Fruit fly (Drosophila melanogaster): ENCODE data around the gene CG34057.

Gene CG34057

DNA sequence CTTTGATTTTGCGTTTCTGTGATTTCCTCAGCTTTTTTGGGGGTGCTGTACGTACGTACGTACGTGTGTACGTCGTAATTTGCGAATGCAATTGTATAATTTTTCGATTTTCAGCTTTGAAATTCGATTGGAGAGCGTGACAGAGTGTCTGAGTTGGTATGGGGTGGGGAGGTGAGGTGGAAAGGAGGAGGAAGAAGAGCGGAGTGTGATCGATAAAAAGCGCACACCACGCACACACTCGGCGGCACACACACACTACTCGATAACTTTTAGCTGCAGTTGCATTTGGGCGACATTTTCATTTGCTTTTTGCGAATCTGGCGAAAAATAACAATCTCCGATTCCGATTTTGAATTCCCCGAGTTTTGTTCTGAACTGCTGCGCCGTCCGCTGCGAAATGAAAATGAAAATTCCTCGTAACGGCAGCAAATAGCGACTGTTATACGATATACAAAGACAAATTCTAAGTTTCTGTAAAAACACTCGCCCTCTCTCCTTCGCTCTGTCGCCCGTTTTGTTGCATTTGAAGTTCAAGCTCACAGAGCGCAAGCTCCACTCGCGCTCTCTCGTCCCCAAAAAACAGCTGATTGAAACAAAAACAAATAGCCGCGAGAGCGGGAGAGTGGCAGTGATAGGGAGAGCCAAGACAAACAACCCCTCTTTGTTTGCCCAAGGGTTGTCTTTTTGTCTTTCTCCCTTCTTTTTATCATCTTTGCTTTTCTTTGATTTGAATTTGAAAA lies 15.5 kb upstream of the CG34057 start, which contains the start of gene CG13907:
Gene CG13907 (minus strand): TSS at position 518 of the 740 bp plus-strand sequence.
- TF ChIP-seq Sin3A (optimal IDR thresholded peaks at IDR 0.05) (no peak), Myc (optimal IDR thresholded peaks at IDR 0.05) (no peak), h (optimal IDR thresholded peaks at IDR 0.05) (no peak), ttk (optimal IDR thresholded peaks at IDR 0.05) (no peak), insv (optimal IDR thresholded peaks at IDR 0.05) (no peak), psq (optimal IDR thresholded peaks at IDR 0.05) (no peak)

DNA sequence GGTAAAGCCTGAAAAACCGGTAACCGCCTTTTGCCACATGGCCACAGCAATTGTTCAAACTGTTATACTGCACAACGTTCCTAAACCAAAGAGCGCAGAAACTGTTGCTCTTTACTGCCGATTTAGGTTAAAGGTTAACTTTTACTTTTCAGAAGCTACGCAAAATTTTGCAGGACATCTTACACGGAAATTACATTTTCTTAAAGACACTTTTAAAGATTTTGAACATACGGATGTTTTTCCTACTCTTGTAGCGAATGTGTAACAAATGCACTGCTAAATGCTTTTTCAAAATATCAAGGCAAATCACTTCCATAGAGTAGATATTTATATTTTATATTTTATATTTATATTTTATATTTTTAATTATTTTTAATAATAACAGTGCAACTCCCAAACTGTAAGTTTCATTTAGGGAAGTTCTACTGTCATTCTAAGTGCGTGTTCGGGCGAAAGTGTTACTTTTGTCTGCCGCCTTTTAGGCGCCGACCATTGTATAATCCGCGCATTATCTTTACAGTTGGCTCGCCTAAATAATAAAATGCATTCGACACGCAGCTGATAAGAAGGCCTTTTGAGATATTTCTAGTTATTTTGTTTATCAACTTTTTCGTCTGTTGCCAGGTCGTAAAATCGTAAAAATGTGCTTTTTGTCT lies 14.8 kb upstream of the CG34057 start:
- TF ChIP-seq h (optimal IDR thresholded peaks at IDR 0.05), result no peak
- no peak for TF ChIP-seq ttk (optimal IDR thresholded peaks at IDR 0.05)

DNA sequence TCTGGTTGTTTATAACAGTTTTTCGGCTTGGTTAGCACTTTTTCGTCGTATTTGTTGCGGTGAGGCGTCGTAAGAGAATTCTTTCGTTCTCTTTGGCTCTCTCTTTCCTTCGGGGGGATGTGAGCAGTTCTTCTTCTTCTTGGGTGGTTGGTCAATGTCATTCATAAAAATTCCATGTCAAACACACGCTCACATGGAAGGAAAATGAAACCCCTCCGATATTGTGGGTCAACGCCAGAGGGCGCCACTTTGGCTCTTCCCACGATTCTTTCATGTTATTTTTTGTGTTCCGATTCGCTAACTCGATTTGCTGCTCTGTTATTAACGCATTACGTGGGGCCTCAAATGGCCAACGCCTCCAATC lies 14.3 kb upstream of the CG34057 start:
- TF ChIP-seq insv (optimal IDR thresholded peaks at IDR 0.05) (no peak), h (optimal IDR thresholded peaks at IDR 0.05) (no peak), Sin3A (optimal IDR thresholded peaks at IDR 0.05) (no peak), psq (optimal IDR thresholded peaks at IDR 0.05) (no peak)

DNA sequence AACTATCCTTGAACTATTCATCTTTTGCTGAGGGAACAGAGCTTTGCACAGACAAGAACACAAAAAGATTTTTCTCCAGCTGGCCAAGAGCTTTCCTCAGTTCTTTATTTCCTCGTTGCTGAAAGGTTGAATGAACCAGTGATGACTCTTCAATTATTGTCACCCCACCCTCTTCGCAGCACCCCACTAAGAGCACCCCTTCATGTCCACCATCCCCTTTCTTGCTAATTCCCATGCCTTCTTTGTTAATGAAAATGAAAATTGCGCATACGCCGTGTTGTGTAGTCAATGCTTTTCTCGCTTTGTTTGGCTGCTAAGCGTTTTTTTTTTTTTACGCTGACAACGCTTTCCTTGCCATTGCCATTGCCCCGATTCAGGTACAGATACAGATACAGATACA lies 13.4 kb upstream of the CG34057 start:
- TF ChIP-seq ttk (optimal IDR thresholded peaks at IDR 0.05) (no peak), psq (optimal IDR thresholded peaks at IDR 0.05) (no peak), insv (optimal IDR thresholded peaks at IDR 0.05) (no peak)

DNA sequence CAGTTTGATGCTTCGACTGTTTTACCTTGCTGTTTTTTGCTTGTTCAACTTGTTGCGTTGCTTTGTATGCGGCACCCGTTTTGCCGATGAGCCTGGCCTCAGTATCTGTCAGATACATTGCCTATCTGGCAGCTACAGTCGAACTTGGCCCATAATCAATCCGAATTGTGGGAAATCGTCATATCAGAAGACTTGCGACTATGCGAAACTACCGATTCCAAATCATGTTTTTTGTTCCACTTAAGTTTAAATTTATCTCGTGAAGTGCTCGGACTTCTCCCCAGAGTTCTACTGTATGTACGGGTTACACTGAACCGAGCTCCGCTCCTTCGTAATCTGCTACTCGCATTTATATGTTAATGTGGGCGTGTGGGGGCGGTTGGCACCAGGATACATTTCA lies 12.9 kb upstream of the CG34057 start:
- TF ChIP-seq h (optimal IDR thresholded peaks at IDR 0.05), result no peak
- no peak for TF ChIP-seq Myc (optimal IDR thresholded peaks at IDR 0.05)
- TF ChIP-seq ttk (optimal IDR thresholded peaks at IDR 0.05), result no peak
- TF ChIP-seq psq (optimal IDR thresholded peaks at IDR 0.05), result no peak
- no peak for TF ChIP-seq Sin3A (optimal IDR thresholded peaks at IDR 0.05)
- no peak for TF ChIP-seq insv (optimal IDR thresholded peaks at IDR 0.05)

DNA sequence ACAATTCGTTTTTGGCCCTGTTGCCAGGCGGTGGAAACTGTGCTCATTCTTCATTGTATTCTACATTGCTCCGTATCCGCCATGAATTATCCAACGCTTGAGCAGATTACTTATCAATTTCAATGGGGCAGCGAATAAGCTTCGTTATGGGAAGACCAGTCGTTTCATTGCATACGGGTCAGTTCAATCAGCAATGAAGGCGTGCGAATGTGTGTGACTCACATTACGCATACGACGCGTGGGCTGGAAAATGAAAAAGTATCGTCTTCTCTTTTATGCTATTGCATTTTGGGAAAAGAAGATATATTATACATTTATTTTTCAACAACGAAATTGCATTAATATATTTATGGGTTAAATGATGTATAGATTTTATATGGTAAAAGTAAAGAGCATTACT lies 12.2 kb upstream of the CG34057 start:
- TF ChIP-seq ttk (optimal IDR thresholded peaks at IDR 0.05) (no peak), h (optimal IDR thresholded peaks at IDR 0.05) (no peak), Sin3A (optimal IDR thresholded peaks at IDR 0.05) (no peak), psq (optimal IDR thresholded peaks at IDR 0.05) (no peak), Myc (optimal IDR thresholded peaks at IDR 0.05) (no peak), insv (optimal IDR thresholded peaks at IDR 0.05) (no peak)

DNA sequence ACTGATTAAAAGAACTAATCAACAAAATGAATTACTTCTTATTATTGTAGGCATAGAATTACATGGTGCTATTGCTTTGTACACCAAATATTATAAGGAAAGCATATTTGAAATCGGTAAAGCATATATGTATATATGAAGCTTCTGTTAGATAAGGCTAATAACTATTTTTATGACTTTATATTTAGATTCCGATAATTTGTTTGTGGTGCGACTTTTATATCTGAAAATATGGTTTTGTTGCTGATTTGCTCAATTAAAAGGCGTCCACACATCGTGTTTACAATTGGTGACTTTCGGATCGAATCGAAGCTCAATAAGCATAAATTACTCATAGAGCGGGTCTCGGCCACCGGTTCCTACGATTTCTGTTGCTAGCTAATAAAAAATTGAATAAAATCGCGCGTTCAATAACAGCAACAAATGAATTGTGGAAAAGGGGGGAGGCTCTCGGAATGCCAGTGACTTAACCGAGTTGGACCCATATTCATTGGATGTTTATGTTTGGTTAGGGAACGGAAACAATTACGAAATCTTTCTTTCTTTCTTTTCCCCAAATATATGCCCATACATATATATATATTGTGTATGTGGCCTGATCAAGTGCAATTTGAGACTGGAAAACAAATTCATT lies 11.4 kb upstream of the CG34057 start:
- TF ChIP-seq Myc (optimal IDR thresholded peaks at IDR 0.05) (no peak), h (optimal IDR thresholded peaks at IDR 0.05) (no peak), Sin3A (optimal IDR thresholded peaks at IDR 0.05) (no peak)

DNA sequence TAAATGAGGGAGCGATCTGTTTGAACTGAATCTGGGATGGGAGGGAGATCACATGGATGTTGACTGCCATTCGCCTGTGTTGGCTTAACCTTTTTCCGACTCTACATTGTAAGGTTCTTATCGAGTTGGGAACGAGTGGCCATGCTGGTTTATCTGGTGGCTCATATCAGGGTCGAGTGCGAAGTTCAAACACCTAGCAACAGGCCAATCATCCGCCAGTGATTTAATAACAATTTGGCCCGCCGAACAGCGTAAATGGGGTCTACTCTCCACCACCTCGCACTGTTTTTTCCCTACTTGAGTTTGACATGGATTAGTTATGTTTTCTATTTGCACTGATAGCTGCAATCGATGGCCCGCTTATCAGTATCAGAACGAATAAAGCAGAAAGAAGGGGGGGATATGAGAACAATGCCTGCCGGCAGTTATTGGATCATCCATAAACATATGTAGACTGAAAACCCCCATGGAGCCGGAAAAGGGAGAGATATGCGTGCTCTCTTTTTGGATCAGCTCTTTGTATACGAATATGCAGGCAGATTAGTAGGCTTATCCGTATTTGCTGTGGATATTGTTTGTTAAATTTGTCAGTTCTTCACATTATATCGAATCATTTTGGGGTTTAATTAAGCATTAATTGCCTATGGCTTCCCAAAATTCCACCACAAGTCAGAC lies 9.6 kb upstream of the CG34057 start:
- TF ChIP-seq ttk (optimal IDR thresholded peaks at IDR 0.05), result no peak
- TF ChIP-seq h (optimal IDR thresholded peaks at IDR 0.05), result no peak
- TF ChIP-seq psq (optimal IDR thresholded peaks at IDR 0.05), result no peak
- TF ChIP-seq insv (optimal IDR thresholded peaks at IDR 0.05), result no peak

DNA sequence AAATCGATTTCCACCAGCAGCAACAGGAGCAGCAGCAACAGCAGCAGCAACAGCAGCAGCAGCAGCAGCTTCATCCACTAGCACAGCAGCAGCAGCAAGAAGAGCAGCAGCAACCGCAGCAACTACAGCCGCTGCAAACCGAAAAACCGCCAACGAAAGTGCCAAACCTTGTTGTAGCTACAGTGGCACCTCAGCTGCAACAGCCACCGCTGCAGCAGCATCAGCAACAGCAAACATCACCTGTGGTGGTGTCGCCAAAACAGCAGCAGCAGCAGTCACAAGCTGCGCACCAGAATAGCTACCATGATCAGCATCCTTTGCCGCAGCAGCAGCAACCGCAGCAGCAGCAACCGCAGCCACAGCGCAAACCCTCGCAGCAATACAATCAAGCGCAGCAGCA lies 8.8 kb upstream of the CG34057 start:
- TF ChIP-seq h (optimal IDR thresholded peaks at IDR 0.05), result no peak
- TF ChIP-seq Myc (optimal IDR thresholded peaks at IDR 0.05), result no peak
- no peak for TF ChIP-seq Sin3A (optimal IDR thresholded peaks at IDR 0.05)
- TF ChIP-seq insv (optimal IDR thresholded peaks at IDR 0.05), result no peak
- TF ChIP-seq ttk (optimal IDR thresholded peaks at IDR 0.05), result no peak
- TF ChIP-seq psq (optimal IDR thresholded peaks at IDR 0.05), result no peak

DNA sequence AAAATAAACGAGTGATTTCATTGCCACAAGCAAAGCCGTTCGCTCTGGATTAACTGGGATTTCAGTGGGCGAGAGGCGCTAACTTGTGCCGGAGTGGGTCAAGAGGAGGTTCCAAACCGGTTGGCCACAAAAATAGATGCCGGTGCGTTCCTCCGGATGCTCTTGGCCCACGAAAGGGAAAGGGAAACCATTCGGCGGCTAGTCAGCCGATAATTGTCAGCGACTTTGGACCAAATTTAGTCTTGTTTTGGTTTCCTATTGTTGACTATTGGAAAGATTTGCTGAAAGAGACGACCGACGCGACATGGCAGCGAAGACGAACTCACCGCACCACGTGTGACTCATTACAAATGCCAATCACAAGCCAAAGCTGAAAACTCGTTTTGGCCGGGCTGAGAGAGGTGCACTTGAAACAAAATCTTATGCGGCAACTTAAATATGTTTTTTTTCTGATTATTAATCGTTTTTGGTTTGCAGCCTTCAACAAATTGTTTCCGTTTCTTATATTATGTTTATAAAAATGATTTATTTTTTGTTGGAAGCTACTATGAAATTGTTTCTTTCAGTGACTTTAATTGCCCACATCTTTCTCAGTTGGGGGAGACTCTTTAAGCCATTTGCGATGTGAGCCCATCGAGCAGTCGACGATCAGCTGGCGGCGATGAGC lies 1.7 kb upstream of the CG34057 start, which contains the start of gene CG34056:
Gene CG34056 (plus strand): TSS at position 638 of the 667 bp plus-strand sequence.
- TF ChIP-seq ttk (optimal IDR thresholded peaks at IDR 0.05), result no peak
- TF ChIP-seq insv (optimal IDR thresholded peaks at IDR 0.05), result no peak
- no peak for TF ChIP-seq h (optimal IDR thresholded peaks at IDR 0.05)
- TF ChIP-seq Myc (optimal IDR thresholded peaks at IDR 0.05), result no peak
- TF ChIP-seq Sin3A (optimal IDR thresholded peaks at IDR 0.05), result no peak
- no peak for TF ChIP-seq psq (optimal IDR thresholded peaks at IDR 0.05)

DNA sequence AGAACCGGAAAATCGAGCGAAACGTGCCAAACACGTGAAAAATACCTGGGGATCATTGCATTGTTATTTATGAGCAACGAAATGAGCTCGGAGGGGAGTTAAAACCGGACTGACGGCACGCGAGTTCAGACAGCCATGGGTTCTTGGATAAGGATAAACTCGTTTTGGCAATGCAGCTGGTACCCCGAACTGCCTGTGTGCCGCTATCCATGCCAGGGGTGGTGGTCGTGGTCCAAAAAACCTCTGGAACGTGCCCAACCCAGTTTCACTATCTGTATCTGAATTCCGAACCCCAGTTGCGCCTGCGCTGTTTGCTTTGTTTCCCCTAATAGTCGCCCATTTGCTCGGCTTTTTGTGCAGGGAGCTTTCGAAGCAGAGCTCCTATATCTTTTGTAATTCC lies 2.1 kb downstream of the CG34057 start:
- TF ChIP-seq ttk (optimal IDR thresholded peaks at IDR 0.05) (no peak), h (optimal IDR thresholded peaks at IDR 0.05) (no peak), Myc (optimal IDR thresholded peaks at IDR 0.05) (no peak), psq (optimal IDR thresholded peaks at IDR 0.05) (no peak), Sin3A (optimal IDR thresholded peaks at IDR 0.05) (no peak), insv (optimal IDR thresholded peaks at IDR 0.05) (no peak)

Measured in Kc167 (cell line).